Worm (Caenorhabditis elegans): ENCODE results near the gene Y75B7B.1.

DNA sequence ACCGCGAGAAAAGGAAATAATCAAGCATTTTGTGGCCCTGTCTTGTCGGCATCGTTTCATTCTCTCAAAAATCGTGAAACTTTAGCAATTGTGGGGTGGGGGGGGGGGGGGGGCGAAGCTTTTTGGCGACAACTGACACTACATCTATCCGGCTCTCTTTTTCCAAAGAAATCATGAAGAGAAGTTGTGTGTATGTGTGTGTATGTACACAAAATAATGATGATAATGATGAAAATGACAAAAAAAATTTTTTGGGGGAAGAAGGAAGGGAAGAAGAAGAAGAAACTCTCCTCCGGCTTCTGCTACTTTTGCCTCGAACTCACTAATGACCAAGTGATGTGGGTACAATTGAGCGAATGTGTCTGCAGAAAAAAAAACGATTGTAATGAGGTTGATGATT lies 27.7 kb upstream of the Y75B7B.1 start:
- TF ChIP-seq nhr-77 (tag; optimal IDR thresholded peaks at IDR 0.05) (no peak), ztf-11 (tag; optimal IDR thresholded peaks at IDR 0.05) (no peak), skn-1 (tag; optimal IDR thresholded peaks at IDR 0.05) (no peak), nfya-1 (tag; optimal IDR thresholded peaks at IDR 0.05; ENCODE audit: insufficient read depth) (no peak), unc-62 (GFP tag; optimal IDR thresholded peaks at IDR 0.05) (no peak), elt-3 (tag; optimal IDR thresholded peaks at IDR 0.05) (no peak), egl-27 (tag; optimal IDR thresholded peaks at IDR 0.05) (no peak), nhr-25 (tag; optimal IDR thresholded peaks at IDR 0.05) (no peak), R02D3.7 (tag; optimal IDR thresholded peaks at IDR 0.05) (no peak), elt-2 (tag; optimal IDR thresholded peaks at IDR 0.05) (no peak)

All from whole organism, L3 larva.